Fruit fly (Drosophila melanogaster): ENCODE measurements around the gene CG34398.

DNA sequence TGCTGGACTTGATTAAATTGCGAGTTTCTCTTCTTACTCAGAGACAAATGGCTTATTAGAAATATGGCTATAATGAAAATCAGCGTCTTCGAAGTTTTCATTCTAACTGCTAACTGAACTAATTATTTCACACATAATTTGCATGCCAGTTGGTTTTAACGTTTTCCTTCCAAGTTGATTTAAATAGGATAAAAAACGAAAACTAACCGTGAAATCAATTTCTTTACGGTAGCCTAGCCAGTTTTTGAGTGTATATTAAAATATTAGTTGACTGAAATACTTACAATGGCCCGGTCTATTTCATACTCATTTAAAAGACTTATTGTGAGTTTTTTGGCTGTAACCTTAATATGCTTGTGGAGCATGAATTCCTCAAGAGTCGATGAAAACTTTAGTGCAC lies 63.7 kb downstream of the CG34398 start, which contains the start of the genes CG9525 and CG32985:
- TF ChIP-seq CG10348 (GFP tag; IDR thresholded peaks at IDR 0.05) = no peak
- TF ChIP-seq gl (tag; optimal IDR thresholded peaks at IDR 0.05) = no peak
- no peak for TF ChIP-seq CG9948 (tag; optimal IDR thresholded peaks at IDR 0.05)
- no peak for TF ChIP-seq CG15710 (tag; optimal IDR thresholded peaks at IDR 0.05)
- TF ChIP-seq Pif1B (GFP tag; optimal IDR thresholded peaks at IDR 0.05) = no peak
- TF ChIP-seq D1 (tag; optimal IDR thresholded peaks at IDR 0.05) = no peak
- no peak for TF ChIP-seq CG34367 (tag; optimal IDR thresholded peaks at IDR 0.05)
- TF ChIP-seq CG13204 (GFP tag; optimal IDR thresholded peaks at IDR 0.05) = no peak
- TF ChIP-seq CG8159 (tag; optimal IDR thresholded peaks at IDR 0.05) = no peak
- TF ChIP-seq CG32121 (GFP tag; IDR thresholded peaks at IDR 0.05) = no peak
- no peak for TF ChIP-seq EcR (GFP tag; optimal IDR thresholded peaks at IDR 0.05)

Data from whole organism, pupa.